Worm (Caenorhabditis elegans): ENCODE results near the gene lite-1.

Gene lite-1

DNA sequence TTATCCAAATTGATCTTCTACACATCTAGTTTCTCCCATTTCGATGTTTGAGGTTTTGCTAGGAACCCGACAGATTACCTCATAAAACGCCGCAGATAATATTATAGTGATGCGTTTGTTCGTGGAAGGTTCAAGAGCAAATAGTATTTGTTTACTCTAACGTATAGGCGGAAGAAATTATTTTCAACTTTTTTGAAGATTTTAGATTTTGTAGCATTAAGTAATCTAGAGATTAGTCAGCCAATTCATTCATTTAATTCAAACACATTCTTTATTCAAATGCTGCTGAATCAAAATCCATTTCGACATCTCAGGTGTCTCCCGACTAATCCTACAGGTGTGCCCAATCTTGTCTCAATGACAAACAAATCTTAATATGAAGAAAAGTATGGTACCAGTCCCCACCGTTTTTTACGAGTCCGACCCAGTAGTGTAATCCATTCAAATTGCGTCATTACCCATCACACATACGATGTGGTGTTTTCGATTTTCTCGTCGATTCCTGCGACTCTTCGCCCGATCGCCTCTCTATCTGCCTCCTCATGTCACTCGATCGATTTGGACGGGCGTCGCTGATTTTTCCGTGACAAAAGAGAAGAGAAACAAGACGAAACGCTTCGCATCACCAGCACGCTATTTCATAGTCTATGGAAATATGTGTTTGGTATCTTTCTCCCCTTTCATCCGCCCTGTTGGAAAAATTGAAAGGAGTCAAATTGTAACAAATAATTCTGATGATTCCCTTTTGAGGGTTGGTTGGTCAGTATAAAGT lies 23.5 kb upstream of the lite-1 start (continued):
- TF ChIP-seq lsy-2 (tag; optimal IDR thresholded peaks at IDR 0.05) (peak; percentile 1 to 46), lin-13 (GFP tag; optimal IDR thresholded peaks at IDR 0.05) (no peak), ces-1 (GFP tag; optimal IDR thresholded peaks at IDR 0.05) (no peak), snpc-4 (tag; optimal IDR thresholded peaks at IDR 0.05) (no peak), lin-29 (GFP tag; IDR thresholded peaks at IDR 0.05) (no peak), lir-3 (tag; optimal IDR thresholded peaks at IDR 0.05) (peak; percentile 23), nhr-25 (tag; optimal IDR thresholded peaks at IDR 0.05; ENCODE audit: borderline replicate concordance, insufficient read depth) (peak; percentile 54), nhr-6 (tag; optimal IDR thresholded peaks at IDR 0.05) (no peak), zfp-2 (tag; optimal IDR thresholded peaks at IDR 0.05) (no peak), ceh-44 (GFP tag; IDR thresholded peaks at IDR 0.05) (no peak), egl-43 (GFP tag; IDR thresholded peaks at IDR 0.05) (0 out of 2 replicates have a peak, but pooled peaks have one; percentile 61), unc-62 (GFP tag; optimal IDR thresholded peaks at IDR 0.05 in 1 of 2) (peak in 1 of 2 experiments; percentile 83), unc-62 (tag; optimal IDR thresholded peaks at IDR 0.05) (no peak), daf-8 (GFP tag; IDR thresholded peaks at IDR 0.05) (no peak), gei-8 (GFP tag; optimal IDR thresholded peaks at IDR 0.05) (peak; percentile 61), nhr-28 (tag; optimal IDR thresholded peaks at IDR 0.05) (peak; percentile 85), tra-1 (GFP tag; IDR thresholded peaks at IDR 0.05) (peak; percentile 53; the same call in 1 of the 2 replicates), ZK546.5 (tag; optimal IDR thresholded peaks at IDR 0.05) (no peak), duxl-1 (tag; optimal IDR thresholded peaks at IDR 0.05; ENCODE audit: poor library complexity) (peak; percentile 79), mdl-1 (tag; optimal IDR thresholded peaks at IDR 0.05) (peak in 1 of 2 experiments; percentile 62), lin-15B (tag; optimal IDR thresholded peaks at IDR 0.05) (no peak), rbr-2 (tag; optimal IDR thresholded peaks at IDR 0.05) (peak; percentile 62), nhr-41 (GFP tag; IDR thresholded peaks at IDR 0.05) (no peak), nhr-48 (tag; optimal IDR thresholded peaks at IDR 0.05) (peak; percentile 1), zip-2 (tag; optimal IDR thresholded peaks at IDR 0.05) (no peak), jun-1 (tag; optimal IDR thresholded peaks at IDR 0.05) (peak; percentile 25), attf-4 (tag; optimal IDR thresholded peaks at IDR 0.05) (no peak), hlh-11 (tag; optimal IDR thresholded peaks at IDR 0.05) (peak; percentile 86), daf-19 (GFP tag; conservative IDR thresholded peaks at IDR 0.05) (no peak), nhr-10 (tag; optimal IDR thresholded peaks at IDR 0.05) (peak; percentile 7), lin-1 (GFP tag; IDR thresholded peaks at IDR 0.05) (no peak), nhr-77 (tag; optimal IDR thresholded peaks at IDR 0.05) (no peak), nhr-111 (GFP tag; optimal IDR thresholded peaks at IDR 0.05) (no peak), unc-130 (GFP tag; optimal IDR thresholded peaks at IDR 0.05) (no peak), F37D6.2 (tag; optimal IDR thresholded peaks at IDR 0.05) (no peak), egl-27 (tag; optimal IDR thresholded peaks at IDR 0.05) (no peak), Y105C5A.15 (GFP tag; IDR thresholded peaks at IDR 0.05) (no peak), ztf-11 (tag; optimal IDR thresholded peaks at IDR 0.05) (no peak), dve-1 (tag; optimal IDR thresholded peaks at IDR 0.05; ENCODE audit: insufficient read depth) (peak; percentile 53), ceh-32 (tag; optimal IDR thresholded peaks at IDR 0.05; ENCODE audit: poor library complexity) (no peak), dmd-8 (GFP tag; IDR thresholded peaks at IDR 0.05) (0 out of 2 replicates have a peak, but pooled peaks have one; percentile 16), nhr-42 (GFP tag; IDR thresholded peaks at IDR 0.05) (peak; percentile 30; the same call in 1 of the 2 replicates), hif-1 (tag; optimal IDR thresholded peaks at IDR 0.05) (peak in 1 of 2 experiments; percentile 90), arid-1 (GFP tag; conservative IDR thresholded peaks at IDR 0.05) (no peak), F26F4.8 (GFP tag; conservative IDR thresholded peaks at IDR 0.05) (no peak), zip-11 (GFP tag; IDR thresholded peaks at IDR 0.05) (no peak), aha-1 (tag) (peak; percentile 95), nhr-237 (tag; optimal IDR thresholded peaks at IDR 0.05) (no peak), F10B5.3 (tag; optimal IDR thresholded peaks at IDR 0.05) (no peak), dmd-9 (GFP tag; IDR thresholded peaks at IDR 0.05) (no peak)

Data from whole organism, L4 larva.